Fruit fly (Drosophila melanogaster) whole organism, embryonic: Measurements from ENCODE around the gene CG6041.
A peak's percentile ranks its signal among the peaks of the same experiment; 100 is the strongest.

ENCODE experiments used
- BEAF-32 ChIP-seq: fragments of 200-800 bp; sonication (Bioruptor generic); optimal IDR thresholded peaks from 3 replicates; lab custom pipeline; 2017; ENCODE audit warnings: missing biosample characterization, missing genetic modification characterization, mild to moderate bottlenecking, moderate library complexity, missing genetic modification reagents
- BtbVII ChIP-seq: fragments of 200-800 bp; sonication (Bioruptor generic); optimal IDR thresholded peaks from 3 replicates; lab custom pipeline; 2017; ENCODE audit warnings: missing biosample characterization, mild to moderate bottlenecking, missing genetic modification characterization
- CG10147 ChIP-seq: fragments of 200-800 bp; sonication (Bioruptor generic); optimal IDR thresholded peaks from 2 replicates; lab custom pipeline; 2019; ENCODE audit warnings: missing biosample characterization, mild to moderate bottlenecking, missing genetic modification characterization, moderate library complexity
- CG10565 ChIP-seq: fragments of 200-800 bp; sonication (Bioruptor generic); optimal IDR thresholded peaks from 3 replicates; lab custom pipeline; 2016; ENCODE audit warnings: missing biosample characterization, mild to moderate bottlenecking, missing genetic modification characterization
- CG11085 ChIP-seq: fragments of 200-800 bp; sonication (Bioruptor generic); IDR thresholded peaks from 2 replicates; pipeline ENCODE4 v1.3.6; 2022; ENCODE audit warnings: missing biosample characterization, missing genetic modification characterization
- CG12942 ChIP-seq: fragments of 200-800 bp; sonication (Bioruptor generic); optimal IDR thresholded peaks from 3 replicates; lab custom pipeline; 2016; ENCODE audit warnings: missing biosample characterization, missing genetic modification characterization
- CG13296 ChIP-seq: fragments of 200-800 bp; sonication (Bioruptor generic); optimal IDR thresholded peaks from 3 replicates; lab custom pipeline; 2018; ENCODE audit warnings: missing biosample characterization, mild to moderate bottlenecking, missing genetic modification characterization
- CG13775 ChIP-seq: fragments of 200-800 bp; sonication (Bioruptor generic); optimal IDR thresholded peaks from 3 replicates; lab custom pipeline; 2017; ENCODE audit warnings: missing biosample characterization, mild to moderate bottlenecking, missing genetic modification characterization
- CG14710 ChIP-seq: fragments of 200-800 bp; sonication (Bioruptor generic); optimal IDR thresholded peaks from 3 replicates; lab custom pipeline; 2019; ENCODE audit warnings: missing biosample characterization, mild to moderate bottlenecking, missing genetic modification characterization, moderate library complexity
- CG2199 ChIP-seq: fragments of 200-800 bp; sonication (Bioruptor generic); IDR thresholded peaks from 3 replicates; pipeline ENCODE4 v1.3.6; 2022; ENCODE audit warnings: missing biosample characterization, missing genetic modification characterization
- CG3065 ChIP-seq: fragments of 200-800 bp; sonication (Bioruptor generic); optimal IDR thresholded peaks from 2 replicates; lab custom pipeline; 2016; ENCODE audit warnings: missing biosample characterization, missing genetic modification characterization
- CG32767 ChIP-seq: fragments of 200-800 bp; sonication (Bioruptor generic); IDR thresholded peaks from 2 replicates; pipeline ENCODE4 v1.3.6; 2022; ENCODE audit warnings: missing biosample characterization, missing genetic modification characterization
- CG3838 ChIP-seq: fragments of 200-800 bp; sonication (Bioruptor generic); optimal IDR thresholded peaks from 3 replicates; lab custom pipeline; 2016; ENCODE audit warnings: missing biosample characterization, missing genetic modification characterization
- CG3995 ChIP-seq: fragments of 200-800 bp; sonication (Bioruptor generic); optimal IDR thresholded peaks from 3 replicates; lab custom pipeline; 2016; ENCODE audit warnings: missing biosample characterization, missing genetic modification characterization
- CG7271 ChIP-seq: fragments of 200-800 bp; sonication (Bioruptor generic); optimal IDR thresholded peaks from 2 replicates; lab custom pipeline; 2018; ENCODE audit warnings: missing biosample characterization, mild to moderate bottlenecking, missing genetic modification characterization, moderate library complexity
- CG7745 ChIP-seq: fragments of 200-800 bp; sonication (Bioruptor generic); optimal IDR thresholded peaks from 2 replicates; lab custom pipeline; 2018; ENCODE audit warnings: missing biosample characterization, mild to moderate bottlenecking, missing genetic modification characterization, moderate library complexity
- CG9727 ChIP-seq: fragments of 200-800 bp; sonication (Bioruptor generic); optimal IDR thresholded peaks from 3 replicates; lab custom pipeline; 2017; ENCODE audit warnings: missing biosample characterization, mild to moderate bottlenecking, missing genetic modification characterization
- Deaf1 ChIP-seq: fragments of 200-800 bp; optimal IDR thresholded peaks from 3 replicates; lab custom pipeline; 2019; ENCODE audit warnings: missing biosample characterization, mild to moderate bottlenecking, missing genetic modification characterization, moderate library complexity
- Dfd ChIP-seq, 2 experiments: fragments of >200 bp; optimal IDR thresholded peaks; 2 replicates each; lab custom pipeline; 2017; ENCODE audit warnings: missing biosample characterization in 2 of 2, missing genetic modification characterization in 2 of 2
- Ets65A ChIP-seq: fragments of 200-800 bp; sonication (Bioruptor generic); peaks from one replicate; lab custom pipeline; 2016; ENCODE audit warnings: missing biosample characterization, missing genetic modification characterization
- Gug ChIP-seq: fragments of 200-800 bp; sonication (Bioruptor generic); IDR thresholded peaks from 4 replicates; pipeline ENCODE4 v1.3.6; 2022; ENCODE audit warnings: missing biosample characterization, missing genetic modification characterization
- Hmx ChIP-seq: fragments of 200-800 bp; sonication (Bioruptor generic); optimal IDR thresholded peaks from 2 replicates; lab custom pipeline; 2016; ENCODE audit warnings: missing biosample characterization, missing genetic modification characterization
- Hsf ChIP-seq: fragments of 200-800 bp; sonication (Bioruptor generic); optimal IDR thresholded peaks from 3 replicates; lab custom pipeline; 2016; ENCODE audit warnings: missing biosample characterization, missing genetic modification characterization
- Mes4 ChIP-seq: fragments of 200-800 bp; sonication (Bioruptor generic); optimal IDR thresholded peaks from 2 replicates; lab custom pipeline; 2016; ENCODE audit warnings: missing biosample characterization, missing genetic modification characterization
- Myb ChIP-seq: fragments of 200-800 bp; sonication (Bioruptor generic); optimal IDR thresholded peaks from 2 replicates; lab custom pipeline; 2016; ENCODE audit warnings: missing biosample characterization, missing genetic modification characterization
- NK7.1 ChIP-seq: fragments of 200-800 bp; sonication (Bioruptor generic); optimal IDR thresholded peaks from 3 replicates; lab custom pipeline; 2016; ENCODE audit warnings: missing biosample characterization, missing genetic modification characterization
- Opbp ChIP-seq: fragments of 200-800 bp; sonication (Bioruptor generic); IDR thresholded peaks from 3 replicates; pipeline ENCODE4 v1.3.6; 2022; ENCODE audit warnings: missing biosample characterization, missing genetic modification characterization; ENCODE audit not compliant: partially characterized antibody
- abd-A ChIP-seq: fragments of 200-800 bp; sonication (Bioruptor generic); optimal IDR thresholded peaks from 3 replicates; lab custom pipeline; 2019; ENCODE audit warnings: missing biosample characterization, mild to moderate bottlenecking, missing genetic modification characterization, moderate library complexity
- ac ChIP-seq: fragments of 200-800 bp; sonication (Bioruptor generic); optimal IDR thresholded peaks from 3 replicates; lab custom pipeline; 2017; ENCODE audit warnings: missing biosample characterization, mild to moderate bottlenecking, missing genetic modification characterization
- ase ChIP-seq: fragments of 200-800 bp; sonication (Bioruptor generic); IDR thresholded peaks from 3 replicates; pipeline ENCODE4 v1.3.6; 2022; ENCODE audit warnings: missing biosample characterization, missing genetic modification characterization
- ash1 ChIP-seq: fragments of 200-800 bp; sonication (Bioruptor generic); optimal IDR thresholded peaks from 2 replicates; lab custom pipeline; 2018; ENCODE audit warnings: missing biosample characterization, mild to moderate bottlenecking, missing genetic modification characterization
- az2 ChIP-seq: fragments of 200-800 bp; sonication (Bioruptor generic); optimal IDR thresholded peaks from 3 replicates; lab custom pipeline; 2016; ENCODE audit warnings: missing biosample characterization, missing genetic modification characterization
- dimm ChIP-seq: fragments of 200-800 bp; sonication (Bioruptor generic); IDR thresholded peaks from 2 replicates; pipeline ENCODE4 v1.3.6; 2022; ENCODE audit warnings: missing biosample characterization, missing genetic modification characterization
- dmrt11E ChIP-seq: fragments of 200-800 bp; sonication (Bioruptor generic); optimal IDR thresholded peaks from 3 replicates; lab custom pipeline; 2018; ENCODE audit warnings: missing biosample characterization, mild to moderate bottlenecking, missing genetic modification characterization, moderate library complexity
- ems ChIP-seq: fragments of 200-800 bp; sonication (Bioruptor generic); optimal IDR thresholded peaks from 3 replicates; lab custom pipeline; 2016; ENCODE audit warnings: missing biosample characterization, missing genetic modification characterization
- gfzf ChIP-seq: fragments of 200-800 bp; sonication (Bioruptor generic); optimal IDR thresholded peaks from 2 replicates; lab custom pipeline; 2016; ENCODE audit warnings: missing biosample characterization, mild to moderate bottlenecking, missing genetic modification characterization, moderate library complexity
- inv ChIP-seq: fragments of 200-800 bp; sonication (Bioruptor generic); IDR thresholded peaks from 2 replicates; pipeline ENCODE4 v1.3.6; 2022; ENCODE audit warnings: missing biosample characterization, missing genetic modification characterization; ENCODE audit not compliant: partially characterized antibody
- jing ChIP-seq: fragments of 200-800 bp; sonication (Bioruptor generic); optimal IDR thresholded peaks from 2 replicates; lab custom pipeline; 2018; ENCODE audit warnings: missing biosample characterization, mild to moderate bottlenecking, missing genetic modification characterization
- lilli ChIP-seq: fragments of 200-800 bp; sonication (Bioruptor generic); optimal IDR thresholded peaks from 3 replicates; lab custom pipeline; 2016; ENCODE audit warnings: missing biosample characterization, missing genetic modification characterization
- nerfin-2 ChIP-seq: fragments of 200-800 bp; sonication (Bioruptor generic); IDR thresholded peaks from 2 replicates; pipeline ENCODE4 v1.3.6; 2022; ENCODE audit warnings: missing biosample characterization, missing genetic modification characterization; ENCODE audit not compliant: partially characterized antibody
- oc ChIP-seq: fragments of 200-800 bp; sonication (Bioruptor generic); optimal IDR thresholded peaks from 2 replicates; lab custom pipeline; 2018; ENCODE audit warnings: missing biosample characterization, mild to moderate bottlenecking, missing genetic modification characterization, moderate library complexity
- odd ChIP-seq: fragments of 200-800 bp; sonication (Bioruptor generic); optimal IDR thresholded peaks from 2 replicates; lab custom pipeline; 2017; ENCODE audit warnings: missing biosample characterization, mild to moderate bottlenecking, missing genetic modification characterization
- peb ChIP-seq: fragments of 200-800 bp; sonication (Bioruptor generic); IDR thresholded peaks from 2 replicates; pipeline ENCODE4 v1.3.6; 2022; ENCODE audit warnings: missing biosample characterization, missing genetic modification characterization
- prd ChIP-seq, 3 experiments: fragments of >200 bp in 2 of 3; fragments of 200-800 bp in 1 of 3; sonication (Bioruptor generic) in 1 of 3; optimal IDR thresholded peaks in 2 of 3; IDR thresholded peaks in 1 of 3; 2 replicates in 2 of 3; 3 replicates in 1 of 3; pipeline versions ENCODE4 v1.3.6 to Lab custom; 2017 to 2022; ENCODE audit warnings: missing biosample characterization in 1 of 3, missing genetic modification characterization in 1 of 3
- psq ChIP-seq: fragments of 200-800 bp; sonication (Bioruptor generic); optimal IDR thresholded peaks from 2 replicates; lab custom pipeline; 2017; ENCODE audit warnings: missing biosample characterization, missing genetic modification characterization
- ro ChIP-seq: fragments of 200-800 bp; sonication (Bioruptor generic); IDR thresholded peaks from 2 replicates; pipeline ENCODE4 v1.3.6; 2022; ENCODE audit warnings: missing biosample characterization, missing genetic modification characterization
- salm ChIP-seq: fragments of 200-800 bp; sonication (Bioruptor generic); optimal IDR thresholded peaks from 2 replicates; lab custom pipeline; 2018; ENCODE audit warnings: missing biosample characterization, mild to moderate bottlenecking, missing genetic modification characterization
- stwl ChIP-seq: fragments of 200-800 bp; sonication (Bioruptor generic); optimal IDR thresholded peaks from 3 replicates; lab custom pipeline; 2018; ENCODE audit warnings: missing biosample characterization, mild to moderate bottlenecking, missing genetic modification characterization, moderate library complexity
- vfl ChIP-seq: fragments of 200-800 bp; sonication (Bioruptor generic); optimal IDR thresholded peaks from 2 replicates; lab custom pipeline; 2016; ENCODE audit warnings: missing biosample characterization, missing genetic modification characterization
- vvl ChIP-seq: fragments of 200-800 bp; sonication (Bioruptor generic); IDR thresholded peaks from 2 replicates; pipeline ENCODE4 v1.3.6; 2022; ENCODE audit warnings: missing biosample characterization, missing genetic modification characterization
- zen2 ChIP-seq: fragments of 200-800 bp; sonication (Bioruptor generic); IDR thresholded peaks from 3 replicates; pipeline ENCODE4 v1.3.6; 2022; ENCODE audit warnings: missing biosample characterization, missing genetic modification characterization; ENCODE audit not compliant: partially characterized antibody

Gene CG6041

DNA sequence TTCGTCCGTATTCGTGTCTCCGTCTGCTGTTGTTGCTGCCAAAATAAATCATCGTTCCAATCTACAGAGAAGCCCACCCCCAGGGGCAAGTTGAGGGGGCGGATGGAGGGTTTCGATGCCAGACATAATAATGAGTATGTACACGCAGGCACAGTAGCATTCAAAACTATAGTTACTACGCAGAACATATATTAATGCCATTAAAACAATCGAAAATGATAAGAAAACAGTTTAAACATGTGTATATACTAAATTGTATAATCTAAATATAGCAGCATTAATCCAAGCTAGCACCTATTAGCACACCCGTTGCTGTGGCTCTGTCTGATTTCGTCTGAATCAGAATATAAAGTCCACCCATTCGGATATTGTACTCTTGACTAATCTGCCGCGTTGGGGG, 32.9 kb downstream of the CG6041 start (continued):
- TF ChIP-seq Ets65A (GFP tag; lab: Kevin White, UChicago), result peak; percentile 78
- TF ChIP-seq BtbVII, result peak; percentile 78
- peak; percentile 12; the same call in 1 of the 2 replicates for TF ChIP-seq ro
- TF ChIP-seq az2 (GFP tag; lab: Kevin White, UChicago), result peak; percentile 45
- no peak for TF ChIP-seq ash1 (GFP tag; lab: Kevin White, UChicago)
- no peak for TF ChIP-seq psq (GFP tag; lab: Kevin White, UChicago)
- TF ChIP-seq CG13775, result peak; percentile 40
- peak; percentile 4 for TF ChIP-seq Mes4 (GFP tag; lab: Kevin White, UChicago)
- TF ChIP-seq Gug, result peak; percentile 70
- TF ChIP-seq CG7745 (tag; lab: Kevin White, UChicago), result no peak
- TF ChIP-seq Myb (GFP tag; lab: Kevin White, UChicago), result peak; percentile 24
- TF ChIP-seq dimm (GFP tag; lab: Robert Waterston, UW), result 0 out of 2 replicates have a peak, but pooled peaks have one; percentile 21
- peak; percentile 68; the same call in 2 of the 3 replicates for TF ChIP-seq ase (GFP tag; lab: Robert Waterston, UW)
- peak; percentile 41 for TF ChIP-seq CG12942 (GFP tag; lab: Kevin White, UChicago)
- TF ChIP-seq zen2 (GFP tag; lab: Robert Waterston, UW), result no peak
- peak; percentile 5 for TF ChIP-seq dmrt11E (tag; lab: Kevin White, UChicago)
- peak; percentile 73 for TF ChIP-seq CG11085 (GFP tag; lab: Robert Waterston, UW)
- TF ChIP-seq CG3838 (GFP tag; lab: Kevin White, UChicago), result no peak
- peak; percentile 72 for TF ChIP-seq CG13296 (GFP tag; lab: Kevin White, UChicago)
- peak; percentile 89 for TF ChIP-seq vvl (GFP tag; lab: Robert Waterston, UW)
- TF ChIP-seq CG7271 (tag; lab: Kevin White, UChicago), result no peak
- peak; percentile 36 for TF ChIP-seq jing (GFP tag; lab: Kevin White, UChicago)
- TF ChIP-seq abd-A (tag; lab: Kevin White, UChicago), result peak; percentile 59
- TF ChIP-seq stwl (tag; lab: Kevin White, UChicago), result no peak
- TF ChIP-seq CG3065 (GFP tag; lab: Kevin White, UChicago), result peak; percentile 32
- TF ChIP-seq lilli (GFP tag; lab: Kevin White, UChicago), result peak; percentile 77
- peak; percentile 52 for TF ChIP-seq CG9727 (GFP tag; lab: Kevin White, UChicago)
- TF ChIP-seq odd (GFP tag; lab: Kevin White, UChicago), result peak; percentile 47
- TF ChIP-seq CG10147, result peak; percentile 68
- peak; percentile 73 for TF ChIP-seq Hsf
- no peak for TF ChIP-seq prd (optimal IDR thresholded peaks at IDR 0.05; lab: Kevin White, UChicago)
- peak; percentile 81 for TF ChIP-seq prd (GFP tag; IDR thresholded peaks at IDR 0.05; lab: Robert Waterston, UW)
- peak; percentile 15 for TF ChIP-seq Hmx (GFP tag; lab: Kevin White, UChicago)
- peak; percentile 58 for TF ChIP-seq ems
- peak; percentile 59 for TF ChIP-seq salm (tag; lab: Kevin White, UChicago)
- TF ChIP-seq CG3995, result no peak
- TF ChIP-seq peb (GFP tag; lab: Robert Waterston, UW), result peak; percentile 57
- TF ChIP-seq Dfd (GFP tag; optimal IDR thresholded peaks at IDR 0.05; lab: Kevin White, UChicago), result no peak
- TF ChIP-seq inv (GFP tag; lab: Robert Waterston, UW), result no peak
- no peak for TF ChIP-seq ac
- TF ChIP-seq CG32767 (GFP tag; lab: Robert Waterston, UW), result peak; percentile 83
- TF ChIP-seq CG2199 (GFP tag; lab: Robert Waterston, UW), result no peak
- TF ChIP-seq oc (tag; lab: Kevin White, UChicago), result peak; percentile 62
- no peak for TF ChIP-seq CG10565
- no peak for TF ChIP-seq BEAF-32 (GFP tag; lab: Kevin White, UChicago)
- peak; percentile 15 for TF ChIP-seq vfl (GFP tag; lab: Kevin White, UChicago)
- TF ChIP-seq NK7.1 (GFP tag; lab: Kevin White, UChicago), result peak; percentile 14
- no peak for TF ChIP-seq gfzf (GFP tag; lab: Kevin White, UChicago)
- TF ChIP-seq nerfin-2 (GFP tag; lab: Robert Waterston, UW), result no peak
- TF ChIP-seq CG14710 (tag; lab: Kevin White, UChicago), result peak; percentile 22
- TF ChIP-seq Deaf1 (tag; lab: Kevin White, UChicago), result peak; percentile 57
- TF ChIP-seq Opbp (GFP tag; lab: Robert Waterston, UW), result no peak
